Worm (Caenorhabditis elegans) whole organism, midembryonic: ENCODE data around the gene rcd-1.

Experiments used
- T22C8.4 ChIP-seq: fragments of 200-800 bp; sonication (Bioruptor generic); IDR thresholded peaks from 2 replicates; pipeline ENCODE4 v1.3.6; 2022; ENCODE audit warnings: missing genetic modification characterization, missing compliant biosample characterization
- cog-1 ChIP-seq: sonication (generic microtip); optimal IDR thresholded peaks from 2 replicates; lab custom pipeline; 2016; ENCODE audit warnings: missing genetic modification characterization, missing compliant biosample characterization
- flt-1 ChIP-seq: fragments of 200-800 bp; sonication (Bioruptor generic); IDR thresholded peaks from 2 replicates; pipeline ENCODE4 v1.3.6; 2022; ENCODE audit warnings: missing genetic modification characterization, missing compliant biosample characterization
- klf-2 ChIP-seq: fragments of 200-800 bp; sonication (Bioruptor generic); conservative IDR thresholded peaks from 2 replicates; pipeline ENCODE4 v1.3.6; 2022; ENCODE audit warnings: missing genetic modification reagents, missing genetic modification characterization, missing compliant biosample characterization
- med-1 ChIP-seq: sonication (generic microtip); optimal IDR thresholded peaks from 2 replicates; lab custom pipeline; 2017; ENCODE audit warnings: missing genetic modification characterization, mild to moderate bottlenecking, missing compliant biosample characterization, antibody characterized with exemption, missing genetic modification reagents; ENCODE audit not compliant: insufficient read depth
- ref-1 ChIP-seq: fragments of 200-800 bp; sonication (Bioruptor generic); conservative IDR thresholded peaks from 2 replicates; pipeline ENCODE4 v1.3.6; 2022; ENCODE audit warnings: missing genetic modification reagents, missing genetic modification characterization, missing compliant biosample characterization
- ztf-23 ChIP-seq: fragments of 200-800 bp; sonication (Bioruptor generic); IDR thresholded peaks from 2 replicates; pipeline ENCODE4 v1.3.6; 2022; ENCODE audit warnings: missing genetic modification reagents, missing genetic modification characterization, missing compliant biosample characterization
- ztf-29 ChIP-seq: fragments of 200-800 bp; sonication (Bioruptor generic); IDR thresholded peaks from 2 replicates; pipeline ENCODE4 v1.3.6; 2022; ENCODE audit warnings: missing genetic modification reagents, missing genetic modification characterization, missing compliant biosample characterization

- TF ChIP-seq med-1 (GFP tag; lab: Kevin White, UChicago) (no peak), klf-2 (GFP tag; lab: Robert Waterston, UW) (no peak), flt-1 (GFP tag; lab: Robert Waterston, UW) (no peak), ztf-23 (GFP tag; lab: Robert Waterston, UW) (no peak), cog-1 (tag; lab: Kevin White, UChicago) (no peak), ref-1 (no peak), ztf-29 (GFP tag; lab: Robert Waterston, UW) (no peak), T22C8.4 (GFP tag; lab: Robert Waterston, UW) (no peak)
Measured at ce11 chrII:3714595-3714994, 39.1 kb upstream of the rcd-1 start, which contains the start of gene srh-100.
